Worm (Caenorhabditis elegans) whole organism, L2 larva: ENCODE results near the gene ZK470.14.

Experiments
- C34F6.9 ChIP-seq: fragments of 150-350 bp; optimal IDR thresholded peaks from 2 replicates; lab custom pipeline; 2014; ENCODE audit warnings: missing biosample characterization, missing genetic modification characterization
- F13H6.1 ChIP-seq: sonication (generic microtip); optimal IDR thresholded peaks from 2 replicates; lab custom pipeline; 2016; ENCODE audit warnings: missing genetic modification characterization, missing compliant biosample characterization
- R02D3.7 ChIP-seq: fragments of 150-350 bp; optimal IDR thresholded peaks from 2 replicates; lab custom pipeline; 2014; ENCODE audit warnings: missing biosample characterization, missing genetic modification characterization
- ZK546.5 ChIP-seq: sonication (generic microtip); optimal IDR thresholded peaks from 2 replicates; lab custom pipeline; 2017; ENCODE audit warnings: missing biosample characterization, missing genetic modification characterization
- alr-1 ChIP-seq: fragments of 150-350 bp; optimal IDR thresholded peaks from 2 replicates; lab custom pipeline; 2014; ENCODE audit warnings: missing biosample characterization, missing genetic modification characterization
- ama-1 ChIP-seq: fragments of 150-350 bp; optimal IDR thresholded peaks from 2 replicates; lab custom pipeline; 2018; ENCODE audit warnings: inconsistent platforms
- blmp-1 ChIP-seq: sonication (generic microtip); optimal IDR thresholded peaks from 2 replicates; lab custom pipeline; 2017; ENCODE audit warnings: missing genetic modification characterization, mild to moderate bottlenecking, missing compliant biosample characterization, antibody characterized with exemption, moderate library complexity; ENCODE audit not compliant: insufficient read depth
- ceh-16 ChIP-seq: fragments of 150-350 bp; optimal IDR thresholded peaks from 2 replicates; lab custom pipeline; 2014; ENCODE audit warnings: missing biosample characterization, missing genetic modification characterization
- ceh-82 ChIP-seq: fragments of 150-350 bp; optimal IDR thresholded peaks from 2 replicates; lab custom pipeline; 2014; ENCODE audit warnings: missing biosample characterization, missing genetic modification characterization
- crh-2 ChIP-seq: sonication (generic microtip); optimal IDR thresholded peaks from 2 replicates; lab custom pipeline; 2017; ENCODE audit warnings: missing biosample characterization, missing genetic modification characterization
- elt-1 ChIP-seq: fragments of 150-350 bp; optimal IDR thresholded peaks from 2 replicates; lab custom pipeline; 2014; ENCODE audit warnings: missing biosample characterization, missing genetic modification characterization
- elt-3 ChIP-seq: sonication (generic microtip); optimal IDR thresholded peaks from 2 replicates; lab custom pipeline; 2017; ENCODE audit warnings: missing biosample characterization, missing genetic modification characterization
- fos-1 ChIP-seq: fragments of 150-350 bp; optimal IDR thresholded peaks from 2 replicates; lab custom pipeline; 2014; ENCODE audit warnings: missing biosample characterization, missing genetic modification characterization
- gmeb-1 ChIP-seq: fragments of 150-350 bp; optimal IDR thresholded peaks from 2 replicates; lab custom pipeline; 2014; ENCODE audit warnings: missing biosample characterization, missing genetic modification characterization
- lin-11 ChIP-seq: fragments of 150-350 bp; sonication (generic microtip); optimal IDR thresholded peaks from 2 replicates; lab custom pipeline; 2014; ENCODE audit warnings: missing biosample characterization, missing genetic modification characterization, inconsistent platforms, mixed read lengths
- lin-13 ChIP-seq: fragments of 150-350 bp; optimal IDR thresholded peaks from 2 replicates; lab custom pipeline; 2014; ENCODE audit warnings: missing biosample characterization, missing genetic modification reagents, missing genetic modification characterization
- lsy-2 ChIP-seq, 2 experiments: fragments of 150-350 bp in 1 of 2; sonication (generic microtip) in 1 of 2; optimal IDR thresholded peaks; 2 replicates each; lab custom pipeline; 2014 to 2017; ENCODE audit warnings: missing biosample characterization in 2 of 2, missing genetic modification characterization in 2 of 2
- mbf-1 ChIP-seq: sonication (generic microtip); optimal IDR thresholded peaks from 2 replicates; lab custom pipeline; 2017; ENCODE audit warnings: missing biosample characterization, missing genetic modification characterization
- nhr-10 ChIP-seq: sonication (generic microtip); optimal IDR thresholded peaks from 2 replicates; lab custom pipeline; 2017; ENCODE audit warnings: missing biosample characterization, missing genetic modification characterization
- nhr-11 ChIP-seq: fragments of 150-350 bp; optimal IDR thresholded peaks from 2 replicates; lab custom pipeline; 2014; ENCODE audit warnings: missing biosample characterization, missing genetic modification characterization
- nhr-12 ChIP-seq: fragments of 150-350 bp; optimal IDR thresholded peaks from 2 replicates; lab custom pipeline; 2014; ENCODE audit warnings: missing biosample characterization, missing genetic modification characterization
- nhr-129 ChIP-seq: fragments of 150-350 bp; optimal IDR thresholded peaks from 2 replicates; lab custom pipeline; 2014; ENCODE audit warnings: missing biosample characterization, missing genetic modification characterization
- nhr-21 ChIP-seq: fragments of 150-350 bp; optimal IDR thresholded peaks from 2 replicates; lab custom pipeline; 2014; ENCODE audit warnings: missing biosample characterization, missing genetic modification characterization
- nhr-23 ChIP-seq: fragments of 150-350 bp; optimal IDR thresholded peaks from 2 replicates; lab custom pipeline; 2014; ENCODE audit warnings: missing biosample characterization, missing genetic modification reagents, missing genetic modification characterization
- nhr-237 ChIP-seq: fragments of 150-350 bp; optimal IDR thresholded peaks from 2 replicates; lab custom pipeline; 2014; ENCODE audit warnings: missing biosample characterization, missing genetic modification characterization
- nhr-25 ChIP-seq: fragments of 150-350 bp; sonication (generic microtip); optimal IDR thresholded peaks from 3 replicates; lab custom pipeline; 2014; ENCODE audit warnings: missing biosample characterization, missing genetic modification characterization
- nhr-6 ChIP-seq: fragments of 150-350 bp; optimal IDR thresholded peaks from 2 replicates; lab custom pipeline; 2014; ENCODE audit warnings: missing biosample characterization, missing genetic modification characterization
- peb-1 ChIP-seq: fragments of 150-350 bp; optimal IDR thresholded peaks from 2 replicates; lab custom pipeline; 2014; ENCODE audit warnings: missing biosample characterization, missing genetic modification characterization
- sem-4 ChIP-seq: fragments of 150-350 bp; optimal IDR thresholded peaks from 2 replicates; lab custom pipeline; 2014; ENCODE audit warnings: missing biosample characterization, missing genetic modification reagents, missing genetic modification characterization
- skn-1 ChIP-seq: sonication (generic microtip); optimal IDR thresholded peaks from 2 replicates; lab custom pipeline; 2017; ENCODE audit warnings: missing biosample characterization, missing genetic modification characterization
- sma-3 ChIP-seq: sonication (generic microtip); optimal IDR thresholded peaks from 2 replicates; lab custom pipeline; 2016; ENCODE audit warnings: missing genetic modification reagents, missing genetic modification characterization, missing compliant biosample characterization
- sma-9 ChIP-seq, 2 experiments: fragments of 150-350 bp in 1 of 2; sonication (generic microtip) in 1 of 2; optimal IDR thresholded peaks; 2 replicates each; lab custom pipeline; 2014 to 2016; ENCODE audit warnings: missing genetic modification characterization in 2 of 2, mild to moderate bottlenecking in 1 of 2, missing biosample characterization in 1 of 2, missing compliant biosample characterization in 1 of 2, missing genetic modification reagents in 1 of 2, moderate library complexity in 1 of 2
- snpc-4 ChIP-seq: fragments of 150-350 bp; optimal IDR thresholded peaks from 2 replicates; lab custom pipeline; 2014; ENCODE audit warnings: missing biosample characterization, missing genetic modification characterization
- unc-39 ChIP-seq: fragments of 150-350 bp; optimal IDR thresholded peaks from 2 replicates; lab custom pipeline; 2014; ENCODE audit warnings: missing biosample characterization, missing genetic modification characterization
- unc-55 ChIP-seq: fragments of 150-350 bp; sonication (generic microtip); optimal IDR thresholded peaks from 3 replicates; lab custom pipeline; 2014; ENCODE audit warnings: missing biosample characterization, missing genetic modification reagents, missing genetic modification characterization
- unc-62 ChIP-seq: fragments of 150-350 bp; optimal IDR thresholded peaks from 2 replicates; lab custom pipeline; 2014; ENCODE audit warnings: missing biosample characterization, missing genetic modification reagents, missing genetic modification characterization
- zag-1 ChIP-seq: fragments of 150-350 bp; optimal IDR thresholded peaks from 2 replicates; lab custom pipeline; 2014; ENCODE audit warnings: missing biosample characterization, missing genetic modification characterization
- ztf-1 ChIP-seq: fragments of 200-800 bp; sonication (Bioruptor generic); conservative IDR thresholded peaks from 2 replicates; pipeline ENCODE4 v1.3.6; 2022; ENCODE audit warnings: missing genetic modification characterization, missing compliant biosample characterization
- ztf-11 ChIP-seq: sonication (generic microtip); optimal IDR thresholded peaks from 2 replicates; lab custom pipeline; 2017; ENCODE audit warnings: missing biosample characterization, missing genetic modification characterization
- ztf-4 ChIP-seq: fragments of 150-350 bp; optimal IDR thresholded peaks from 2 replicates; lab custom pipeline; 2014; ENCODE audit warnings: missing biosample characterization, missing genetic modification characterization

ZK470.14 gene

DNA sequence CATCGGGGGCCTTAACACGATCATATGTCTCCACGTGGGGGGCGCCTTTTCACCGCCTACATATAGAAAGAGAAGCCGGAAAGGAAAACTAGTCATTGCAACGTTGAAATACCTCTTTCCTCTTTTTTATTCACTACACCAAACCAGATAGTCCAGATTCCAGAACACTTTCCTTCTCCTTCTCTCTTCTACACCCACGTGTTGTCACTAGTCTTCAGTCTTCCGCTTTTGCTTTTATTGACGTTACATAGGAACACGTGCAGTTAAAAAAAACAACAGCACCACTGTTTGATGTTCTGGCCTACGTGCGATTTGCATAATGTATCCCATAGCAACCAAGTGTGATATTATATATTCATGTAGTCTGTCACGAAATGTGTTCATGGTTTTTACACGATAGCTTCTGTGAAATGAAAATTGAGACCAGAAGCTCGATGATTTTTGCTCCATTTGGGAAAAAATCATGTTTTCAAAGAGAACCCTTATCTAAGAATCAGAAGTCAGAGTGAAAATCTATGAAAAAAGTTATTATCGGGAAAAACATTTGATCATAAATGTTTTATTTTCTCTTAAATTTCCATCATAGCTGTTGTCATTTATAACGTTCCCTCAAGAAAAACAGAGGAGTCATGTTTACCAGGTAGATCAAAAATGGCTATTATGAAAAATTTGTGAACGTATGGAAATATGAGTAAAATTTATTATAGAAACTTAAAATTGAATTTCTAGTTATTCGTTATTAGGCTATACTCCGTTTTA, 23.8 kb upstream of the ZK470.14 start:
- TF ChIP-seq blmp-1 (tag; lab: Kevin White, UChicago) (peak; percentile 41), elt-1 (tag; lab: Kevin White, UChicago) (no peak), nhr-129 (tag; lab: Kevin White, UChicago) (peak; percentile 3), ztf-11 (tag; lab: Kevin White, UChicago) (no peak), zag-1 (tag; lab: Kevin White, UChicago) (no peak), lsy-2 (tag; optimal IDR thresholded peaks at IDR 0.05; lab: Kevin White, UChicago) (peak in 1 of 2 experiments; percentile 12), nhr-23 (no peak), nhr-25 (peak; percentile 78), elt-3 (no peak), sma-9 (GFP tag; optimal IDR thresholded peaks at IDR 0.05; lab: Kevin White, UChicago) (peak; percentile 30), sma-9 (tag; optimal IDR thresholded peaks at IDR 0.05; lab: Kevin White, UChicago) (no peak), nhr-6 (tag; lab: Kevin White, UChicago) (no peak), nhr-21 (tag; lab: Kevin White, UChicago) (no peak), ama-1 (lab: Kevin White, UChicago) (peak; percentile 37), unc-55 (GFP tag; lab: Kevin White, UChicago) (no peak), R02D3.7 (tag; lab: Kevin White, UChicago) (no peak), F13H6.1 (tag; lab: Kevin White, UChicago) (no peak), nhr-11 (no peak), ZK546.5 (tag; lab: Kevin White, UChicago) (no peak), crh-2 (tag; lab: Kevin White, UChicago) (no peak), ztf-4 (peak; percentile 70), ceh-82 (tag; lab: Kevin White, UChicago) (no peak), unc-39 (tag; lab: Kevin White, UChicago) (no peak), C34F6.9 (no peak)

DNA sequence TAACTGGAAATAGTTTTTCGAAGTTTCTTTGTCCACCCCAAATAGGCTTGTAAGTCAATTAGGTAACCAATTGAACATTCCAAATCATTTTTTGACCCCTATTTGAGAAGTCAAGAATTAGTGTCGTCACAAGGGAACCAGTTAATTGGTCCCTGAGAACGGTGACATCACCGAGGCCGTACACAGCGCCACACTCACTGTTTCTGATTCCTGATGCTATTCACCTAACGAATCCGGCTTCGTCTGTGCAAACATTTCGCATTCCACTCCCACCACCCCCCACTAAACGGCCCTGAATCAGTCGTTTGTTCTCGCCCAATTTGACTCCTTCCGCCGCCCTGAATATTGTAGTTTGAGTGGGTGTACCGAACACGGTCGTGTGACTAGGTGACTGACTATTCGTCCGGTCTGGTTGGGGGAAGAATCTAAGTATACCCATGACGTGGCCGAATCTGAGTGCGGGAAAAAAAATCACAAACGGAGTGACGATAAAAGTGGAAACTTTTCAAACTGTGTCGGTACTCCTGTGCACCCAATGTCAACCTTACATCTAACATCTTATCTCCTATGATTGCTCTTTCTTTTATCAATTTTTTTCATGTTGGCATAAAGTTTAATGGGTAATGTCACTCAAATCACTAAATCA, 23.0 kb upstream of the ZK470.14 start:
- no peak for TF ChIP-seq nhr-10 (tag; lab: Kevin White, UChicago)
- TF ChIP-seq gmeb-1 (tag; lab: Kevin White, UChicago), result peak; percentile 30
- TF ChIP-seq sma-9 (GFP tag; optimal IDR thresholded peaks at IDR 0.05; lab: Kevin White, UChicago), result peak; percentile 78
- TF ChIP-seq sma-9 (tag; optimal IDR thresholded peaks at IDR 0.05; lab: Kevin White, UChicago), result no peak
- no peak for TF ChIP-seq peb-1 (tag; lab: Kevin White, UChicago)
- TF ChIP-seq nhr-6 (tag; lab: Kevin White, UChicago), result no peak
- TF ChIP-seq ceh-82 (tag; lab: Kevin White, UChicago), result no peak
- TF ChIP-seq crh-2 (tag; lab: Kevin White, UChicago), result peak; percentile 26
- no peak for TF ChIP-seq mbf-1 (tag; lab: Kevin White, UChicago)
- TF ChIP-seq ztf-4, result no peak
- TF ChIP-seq nhr-11, result no peak
- TF ChIP-seq elt-3, result no peak
- TF ChIP-seq fos-1 (tag; lab: Kevin White, UChicago), result peak; percentile 30
- TF ChIP-seq unc-55 (GFP tag; lab: Kevin White, UChicago), result no peak
- no peak for TF ChIP-seq ama-1 (lab: Kevin White, UChicago)
- no peak for TF ChIP-seq nhr-237 (tag; lab: Kevin White, UChicago)
- TF ChIP-seq nhr-129 (tag; lab: Kevin White, UChicago), result peak; percentile 41
- TF ChIP-seq snpc-4 (tag; lab: Kevin White, UChicago), result no peak
- no peak for TF ChIP-seq zag-1 (tag; lab: Kevin White, UChicago)
- no peak for TF ChIP-seq C34F6.9
- no peak for TF ChIP-seq unc-62
- TF ChIP-seq ceh-16 (tag; lab: Kevin White, UChicago), result no peak
- TF ChIP-seq R02D3.7 (tag; lab: Kevin White, UChicago), result no peak
- peak; percentile 6 for TF ChIP-seq F13H6.1 (tag; lab: Kevin White, UChicago)
- no peak for TF ChIP-seq unc-39 (tag; lab: Kevin White, UChicago)
- TF ChIP-seq ztf-1 (GFP tag; lab: Robert Waterston, UW), result no peak
- TF ChIP-seq skn-1 (tag; lab: Kevin White, UChicago), result no peak
- TF ChIP-seq alr-1, result no peak
- TF ChIP-seq sma-3 (GFP tag; lab: Kevin White, UChicago), result peak; percentile 48
- TF ChIP-seq lin-11 (tag; lab: Kevin White, UChicago), result no peak
- TF ChIP-seq sem-4, result no peak
- TF ChIP-seq elt-1 (tag; lab: Kevin White, UChicago), result no peak
- no peak for TF ChIP-seq nhr-23
- no peak for TF ChIP-seq lin-13 (GFP tag; lab: Kevin White, UChicago)
- no peak for TF ChIP-seq nhr-12 (tag; lab: Kevin White, UChicago)
- peak; percentile 75 for TF ChIP-seq nhr-25
